Fruit fly (Drosophila melanogaster) whole organism, embryonic: ENCODE measurements around the gene Alg2.
A peak's percentile ranks its signal among the peaks of the same experiment; 100 is the strongest.

Experiments used
- Awh ChIP-seq: fragments of 200-800 bp; sonication (Bioruptor generic); IDR thresholded peaks from 2 replicates; pipeline ENCODE4, ENCODE4 v1.3.6; 2022; ENCODE audit warnings: missing biosample characterization, missing genetic modification characterization
- B-H2 ChIP-seq: fragments of 200-800 bp; sonication (Bioruptor generic); optimal IDR thresholded peaks from 2 replicates; lab custom pipeline; 2018; ENCODE audit warnings: missing biosample characterization, mild to moderate bottlenecking, missing genetic modification characterization
- Blimp-1 ChIP-seq: fragments of 200-800 bp; sonication (Bioruptor generic); optimal IDR thresholded peaks from 3 replicates; lab custom pipeline; 2018; ENCODE audit warnings: missing biosample characterization, missing genetic modification characterization, mild to moderate bottlenecking, moderate library complexity, missing genetic modification reagents
- CG10321 ChIP-seq: fragments of 200-800 bp; sonication (Bioruptor generic); IDR thresholded peaks from 2 replicates; pipeline ENCODE4 v1.3.6; 2022; ENCODE audit warnings: missing biosample characterization, missing genetic modification characterization
- CG10565 ChIP-seq: fragments of 200-800 bp; sonication (Bioruptor generic); optimal IDR thresholded peaks from 3 replicates; lab custom pipeline; 2016; ENCODE audit warnings: missing biosample characterization, mild to moderate bottlenecking, missing genetic modification characterization
- CG11247 ChIP-seq: fragments of 200-800 bp; sonication (Bioruptor generic); IDR thresholded peaks from 2 replicates; pipeline ENCODE4 v1.3.6; 2022; ENCODE audit warnings: missing biosample characterization, missing genetic modification characterization
- CG11696 ChIP-seq: fragments of 200-800 bp; sonication (Bioruptor generic); IDR thresholded peaks from 2 replicates; pipeline ENCODE4 v1.3.6; 2022; ENCODE audit warnings: missing biosample characterization, missing genetic modification characterization
- CG12071 ChIP-seq: fragments of 200-800 bp; sonication (Bioruptor generic); optimal IDR thresholded peaks from 3 replicates; lab custom pipeline; 2018; ENCODE audit warnings: missing biosample characterization, mild to moderate bottlenecking, missing genetic modification characterization
- CG13775 ChIP-seq: fragments of 200-800 bp; sonication (Bioruptor generic); optimal IDR thresholded peaks from 3 replicates; lab custom pipeline; 2017; ENCODE audit warnings: missing biosample characterization, mild to moderate bottlenecking, missing genetic modification characterization
- CG14710 ChIP-seq: fragments of 200-800 bp; sonication (Bioruptor generic); optimal IDR thresholded peaks from 3 replicates; lab custom pipeline; 2019; ENCODE audit warnings: missing biosample characterization, mild to moderate bottlenecking, missing genetic modification characterization, moderate library complexity
- CG17612 ChIP-seq: fragments of 200-800 bp; sonication (Bioruptor generic); IDR thresholded peaks from 2 replicates; pipeline ENCODE4 v1.3.6; 2022; ENCODE audit warnings: missing biosample characterization, missing genetic modification characterization
- CG18764 ChIP-seq: fragments of 200-800 bp; sonication (Bioruptor generic); optimal IDR thresholded peaks from 3 replicates; lab custom pipeline; 2016; ENCODE audit warnings: missing biosample characterization, missing genetic modification characterization
- CG4424 ChIP-seq: fragments of 200-800 bp; sonication (Bioruptor generic); optimal IDR thresholded peaks from 3 replicates; lab custom pipeline; 2016; ENCODE audit warnings: missing biosample characterization, missing genetic modification characterization
- CG4617 ChIP-seq: fragments of 200-800 bp; sonication (Bioruptor generic); optimal IDR thresholded peaks from 3 replicates; lab custom pipeline; 2016; ENCODE audit warnings: missing biosample characterization, missing genetic modification characterization, borderline replicate concordance
- CG7928 ChIP-seq: fragments of 200-800 bp; sonication (Bioruptor generic); optimal IDR thresholded peaks from 2 replicates; lab custom pipeline; 2017; ENCODE audit warnings: missing biosample characterization, mild to moderate bottlenecking, missing genetic modification characterization
- Chrac-16 ChIP-seq: fragments of 200-800 bp; sonication (Bioruptor generic); optimal IDR thresholded peaks from 3 replicates; lab custom pipeline; 2016; ENCODE audit warnings: missing biosample characterization, missing genetic modification characterization
- CoRest ChIP-seq: fragments of 200-800 bp; sonication (Bioruptor generic); optimal IDR thresholded peaks from 3 replicates; lab custom pipeline; 2018; ENCODE audit warnings: missing biosample characterization, mild to moderate bottlenecking, missing genetic modification characterization, moderate library complexity
- CrebB ChIP-seq: fragments of 200-800 bp; sonication (Bioruptor generic); optimal IDR thresholded peaks from 3 replicates; lab custom pipeline; 2018; ENCODE audit warnings: missing biosample characterization, mild to moderate bottlenecking, missing genetic modification characterization
- D19A ChIP-seq: fragments of 200-800 bp; optimal IDR thresholded peaks from 3 replicates; lab custom pipeline; 2019; ENCODE audit warnings: missing biosample characterization, mild to moderate bottlenecking, missing genetic modification characterization, moderate library complexity
- Gug ChIP-seq: fragments of 200-800 bp; sonication (Bioruptor generic); IDR thresholded peaks from 4 replicates; pipeline ENCODE4 v1.3.6; 2022; ENCODE audit warnings: missing biosample characterization, missing genetic modification characterization
- HLH3B ChIP-seq: fragments of 200-800 bp; sonication (Bioruptor generic); IDR thresholded peaks from 2 replicates; pipeline ENCODE4 v1.3.6; 2022; ENCODE audit warnings: missing biosample characterization, missing genetic modification characterization
- Hand ChIP-seq: fragments of 200-800 bp; sonication (Bioruptor generic); optimal IDR thresholded peaks from 2 replicates; lab custom pipeline; 2017; ENCODE audit warnings: mild to moderate bottlenecking, missing biosample characterization, missing genetic modification reagents, missing genetic modification characterization
- HmgZ ChIP-seq: fragments of 200-800 bp; sonication (Bioruptor generic); optimal IDR thresholded peaks from 2 replicates; lab custom pipeline; 2018; ENCODE audit warnings: missing biosample characterization, mild to moderate bottlenecking, missing genetic modification characterization
- Hmr ChIP-seq: fragments of 200-800 bp; sonication (Bioruptor generic); optimal IDR thresholded peaks from 3 replicates; lab custom pipeline; 2017; ENCODE audit warnings: mild to moderate bottlenecking, missing biosample characterization, missing genetic modification reagents, missing genetic modification characterization
- Hr78 ChIP-seq, 2 experiments: fragments of 200-800 bp in 1 of 2; fragments of >200 bp in 1 of 2; sonication (Bioruptor generic) in 1 of 2; optimal IDR thresholded peaks; 2 replicates each; lab custom pipeline; 2017 to 2019; ENCODE audit warnings: missing biosample characterization in 2 of 2, missing genetic modification characterization in 2 of 2, mild to moderate bottlenecking in 1 of 2, moderate library complexity in 1 of 2
- Hsf ChIP-seq: fragments of 200-800 bp; sonication (Bioruptor generic); optimal IDR thresholded peaks from 3 replicates; lab custom pipeline; 2016; ENCODE audit warnings: missing biosample characterization, missing genetic modification characterization
- Kr ChIP-seq: fragments of 200-800 bp; sonication (Bioruptor generic); optimal IDR thresholded peaks from 2 replicates; lab custom pipeline; 2017; ENCODE audit warnings: missing biosample characterization, mild to moderate bottlenecking, missing genetic modification characterization
- Pdp1 ChIP-seq, 2 experiments: fragments of 200-800 bp; sonication (Bioruptor generic); optimal IDR thresholded peaks; 3 replicates each; lab custom pipeline; 2016; ENCODE audit warnings: missing biosample characterization in 2 of 2, missing genetic modification characterization in 2 of 2, mild to moderate bottlenecking in 1 of 2, moderate library complexity in 1 of 2
- Ptx1 ChIP-seq: fragments of 200-800 bp; sonication (Bioruptor generic); IDR thresholded peaks from 2 replicates; pipeline ENCODE4 v1.3.6; 2022; ENCODE audit warnings: missing biosample characterization, missing genetic modification characterization
- Side ChIP-seq: fragments of 200-800 bp; sonication (Bioruptor generic); optimal IDR thresholded peaks from 2 replicates; lab custom pipeline; 2016; ENCODE audit warnings: missing biosample characterization, missing genetic modification characterization
- abd-A ChIP-seq: fragments of 200-800 bp; sonication (Bioruptor generic); optimal IDR thresholded peaks from 3 replicates; lab custom pipeline; 2019; ENCODE audit warnings: missing biosample characterization, mild to moderate bottlenecking, missing genetic modification characterization, moderate library complexity
- ase ChIP-seq: fragments of 200-800 bp; sonication (Bioruptor generic); IDR thresholded peaks from 3 replicates; pipeline ENCODE4 v1.3.6; 2022; ENCODE audit warnings: missing biosample characterization, missing genetic modification characterization
- bowl ChIP-seq: fragments of 200-800 bp; sonication (Bioruptor generic); IDR thresholded peaks from 2 replicates; pipeline ENCODE4 v1.3.6; 2022; ENCODE audit warnings: missing biosample characterization, missing genetic modification characterization
- chinmo ChIP-seq: fragments of 200-800 bp; sonication (Bioruptor generic); IDR thresholded peaks from 4 replicates; pipeline ENCODE4 v1.3.6; 2022; ENCODE audit warnings: missing biosample characterization, missing genetic modification characterization; ENCODE audit not compliant: partially characterized antibody
- dysf ChIP-seq: fragments of 200-800 bp; sonication (Bioruptor generic); IDR thresholded peaks from 3 replicates; pipeline ENCODE4 v1.3.6; 2022; ENCODE audit warnings: missing biosample characterization, missing genetic modification characterization
- emc ChIP-seq: fragments of 200-800 bp; sonication (Bioruptor generic); optimal IDR thresholded peaks from 2 replicates; lab custom pipeline; 2016; ENCODE audit warnings: missing biosample characterization, missing genetic modification characterization
- ems ChIP-seq: fragments of 200-800 bp; sonication (Bioruptor generic); optimal IDR thresholded peaks from 3 replicates; lab custom pipeline; 2016; ENCODE audit warnings: missing biosample characterization, missing genetic modification characterization
- en ChIP-seq: fragments of 200-800 bp; sonication (Bioruptor generic); optimal IDR thresholded peaks from 2 replicates; lab custom pipeline; 2016; ENCODE audit warnings: missing biosample characterization, missing genetic modification characterization
- luna ChIP-seq: fragments of 200-800 bp; sonication (Bioruptor generic); optimal IDR thresholded peaks from 2 replicates; lab custom pipeline; 2016; ENCODE audit warnings: missing biosample characterization, missing genetic modification characterization
- nmo ChIP-seq: fragments of 200-800 bp; sonication (Bioruptor generic); optimal IDR thresholded peaks from 2 replicates; lab custom pipeline; 2018; ENCODE audit warnings: missing biosample characterization, mild to moderate bottlenecking, missing genetic modification characterization, moderate library complexity
- oc ChIP-seq: fragments of 200-800 bp; sonication (Bioruptor generic); optimal IDR thresholded peaks from 2 replicates; lab custom pipeline; 2018; ENCODE audit warnings: missing biosample characterization, mild to moderate bottlenecking, missing genetic modification characterization, moderate library complexity
- p53 ChIP-seq: fragments of 200-800 bp; sonication (Bioruptor generic); optimal IDR thresholded peaks from 2 replicates; lab custom pipeline; 2016; ENCODE audit warnings: missing biosample characterization, missing genetic modification characterization
- pan ChIP-seq, 4 experiments: fragments of >200 bp in 3 of 4; fragments of 200-800 bp in 1 of 4; sonication (Bioruptor generic) in 1 of 4; optimal IDR thresholded peaks in 3 of 4; IDR thresholded peaks in 1 of 4; 2 replicates each; pipeline versions ENCODE4 v1.3.6 to Lab custom; 2017 to 2022; ENCODE audit warnings: missing biosample characterization in 2 of 4, missing genetic modification characterization in 2 of 4, mixed read lengths in 1 of 4
- pfk ChIP-seq: fragments of 200-800 bp; sonication (Bioruptor generic); optimal IDR thresholded peaks from 2 replicates; lab custom pipeline; 2018; ENCODE audit warnings: missing biosample characterization, mild to moderate bottlenecking, missing genetic modification characterization, moderate library complexity
- phol ChIP-seq: fragments of 200-800 bp; sonication (Bioruptor generic); optimal IDR thresholded peaks from 3 replicates; lab custom pipeline; 2018; ENCODE audit warnings: missing biosample characterization, mild to moderate bottlenecking, missing genetic modification characterization, moderate library complexity
- pros ChIP-seq: fragments of 200-800 bp; sonication (Bioruptor generic); optimal IDR thresholded peaks from 3 replicates; lab custom pipeline; 2019; ENCODE audit warnings: missing biosample characterization, mild to moderate bottlenecking, missing genetic modification characterization, moderate library complexity
- usp ChIP-seq: fragments of >200 bp; optimal IDR thresholded peaks from 2 replicates; lab custom pipeline; 2017; ENCODE audit warnings: missing biosample characterization, missing genetic modification characterization
- vvl ChIP-seq: fragments of 200-800 bp; sonication (Bioruptor generic); IDR thresholded peaks from 2 replicates; pipeline ENCODE4 v1.3.6; 2022; ENCODE audit warnings: missing biosample characterization, missing genetic modification characterization

The Alg2 gene

DNA sequence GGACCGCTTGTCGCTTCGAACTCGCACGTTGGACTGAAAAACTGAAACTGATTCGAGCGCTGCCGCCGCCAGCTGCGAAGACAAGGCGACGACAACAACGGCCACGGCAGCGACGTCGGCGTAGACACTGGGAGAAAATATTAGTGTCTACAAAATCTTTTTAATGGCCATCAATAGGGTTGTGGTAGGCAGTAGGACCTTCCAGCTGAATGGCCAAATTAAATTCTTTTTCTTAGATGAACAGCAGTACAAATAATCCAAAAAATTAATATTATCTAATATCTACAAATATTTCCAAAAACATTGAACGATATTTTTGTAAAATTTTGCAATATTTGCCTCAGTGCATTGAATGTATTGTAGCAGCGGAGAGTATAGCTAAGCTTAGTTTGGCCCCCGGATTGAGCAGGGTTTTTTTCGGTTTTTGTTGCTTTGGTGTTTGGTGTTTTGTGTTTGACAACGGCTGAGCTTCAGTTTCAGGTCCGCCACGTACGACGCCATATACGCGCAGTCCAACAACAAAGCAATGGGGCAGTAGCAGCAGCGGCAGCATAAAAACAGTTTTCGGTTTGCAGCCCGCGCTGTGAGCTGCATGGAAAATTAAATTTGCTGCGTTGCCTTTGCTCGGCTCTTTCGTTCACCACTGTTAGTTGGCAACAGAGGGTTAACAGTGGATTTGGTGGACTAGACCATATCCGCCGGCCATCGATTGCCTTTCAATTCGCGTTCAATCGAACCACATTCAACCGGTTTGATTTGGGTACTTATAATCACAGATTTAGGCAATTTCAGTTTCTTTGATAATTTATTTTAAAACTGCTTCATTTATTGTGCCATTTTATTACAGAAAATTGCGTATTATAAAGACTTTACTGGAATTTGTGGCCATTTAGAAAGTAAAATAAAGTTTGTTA lies 36.4 kb upstream of the Alg2 start, which contains the start of gene Cht7 (continued):
- TF ChIP-seq Chrac-16 (GFP tag; lab: Kevin White, UChicago) (peak; percentile 83), dysf (GFP tag; lab: Robert Waterston, UW) (peak; percentile 91), nmo (GFP tag; lab: Kevin White, UChicago) (peak; percentile 92), CG7928 (peak; percentile 55), CG4617 (GFP tag; lab: Kevin White, UChicago) (peak; percentile 62), pros (GFP tag; lab: Kevin White, UChicago) (no peak), B-H2 (peak; percentile 53), Side (GFP tag; lab: Kevin White, UChicago) (peak; percentile 65), luna (GFP tag; lab: Kevin White, UChicago) (no peak), CrebB (tag; lab: Kevin White, UChicago) (peak; percentile 56), CG13775 (peak; percentile 83), Gug (GFP tag; lab: Robert Waterston, UW) (peak; percentile 66; the same call in 3 of the 4 replicates), HmgZ (tag; lab: Kevin White, UChicago) (peak; percentile 91), Hand (peak; percentile 65), ase (peak; percentile 67), Hmr (peak; percentile 90), pan (optimal IDR thresholded peaks at IDR 0.05; lab: Kevin White, UChicago) (no peak), pan (GFP tag; optimal IDR thresholded peaks at IDR 0.05 in 1 of 2, IDR thresholded peaks at IDR 0.05 in 1 of 2) (peak in 1 of 2 experiments; percentile 73), CG18764 (peak; percentile 47), phol (tag; lab: Kevin White, UChicago) (peak; percentile 87), HLH3B (GFP tag; lab: Robert Waterston, UW) (peak; percentile 77), CG10565 (GFP tag; lab: Kevin White, UChicago) (no peak), pfk (GFP tag; lab: Kevin White, UChicago) (no peak), Hsf (peak; percentile 82), CG10321 (GFP tag; lab: Robert Waterston, UW) (0 out of 2 replicates have a peak, but pooled peaks have one; percentile 29), Ptx1 (GFP tag; lab: Robert Waterston, UW) (peak; percentile 90), en (peak; percentile 46), CG12071 (GFP tag; lab: Kevin White, UChicago) (peak; percentile 71), CG11247 (GFP tag; lab: Robert Waterston, UW) (peak; percentile 56), Kr (GFP tag; lab: Kevin White, UChicago) (no peak), ems (GFP tag; lab: Kevin White, UChicago) (peak; percentile 61), CG14710 (tag; lab: Kevin White, UChicago) (peak; percentile 73), emc (peak; percentile 14)

DNA sequence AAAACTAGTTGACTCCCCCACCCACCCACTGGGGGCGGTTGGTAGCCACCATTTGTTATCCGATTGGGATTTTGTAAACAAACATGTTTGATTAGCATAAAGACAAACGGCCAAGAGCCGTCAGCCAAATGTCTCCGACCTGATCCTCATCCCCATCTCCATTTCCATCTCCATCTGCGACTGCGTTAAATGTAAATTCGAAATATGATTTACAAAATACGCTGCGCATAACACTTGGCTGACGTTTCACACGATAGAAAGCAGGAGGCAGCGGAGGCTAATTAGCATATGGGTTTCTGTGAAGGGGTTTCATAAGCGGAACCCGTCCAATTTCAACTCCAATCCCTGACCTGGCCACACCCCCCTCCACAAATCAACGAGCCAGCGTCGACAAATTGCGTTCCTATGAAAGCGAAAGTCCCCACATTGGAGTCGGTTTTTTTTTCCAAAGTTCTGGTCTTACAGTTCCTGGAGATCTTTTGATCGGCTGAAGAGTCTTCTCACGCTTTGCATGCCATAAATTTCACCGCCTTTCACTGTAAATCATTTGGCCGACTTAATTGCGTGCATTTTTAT lies 35.5 kb upstream of the Alg2 start:
- no peak for TF ChIP-seq p53 (GFP tag; lab: Kevin White, UChicago)
- TF ChIP-seq CG4424 (GFP tag; lab: Kevin White, UChicago): no peak
- no peak for TF ChIP-seq CG17612 (GFP tag; lab: Robert Waterston, UW)
- TF ChIP-seq abd-A (tag; lab: Kevin White, UChicago): peak; percentile 69
- 0 out of 4 replicates have a peak, but pooled peaks have one; percentile 42 for TF ChIP-seq chinmo (GFP tag; lab: Robert Waterston, UW)
- TF ChIP-seq oc (tag; lab: Kevin White, UChicago): peak; percentile 61
- no peak for TF ChIP-seq CoRest (tag; lab: Kevin White, UChicago)
- TF ChIP-seq usp: no peak
- no peak for TF ChIP-seq bowl (GFP tag; lab: Robert Waterston, UW)
- TF ChIP-seq Hr78 (GFP tag; optimal IDR thresholded peaks at IDR 0.05; lab: Kevin White, UChicago): peak in 1 of 2 experiments; percentile 41
- peak; percentile 78; the same call in 1 of the 2 replicates for TF ChIP-seq vvl (GFP tag; lab: Robert Waterston, UW)
- TF ChIP-seq Blimp-1 (GFP tag; lab: Kevin White, UChicago): peak; percentile 93
- TF ChIP-seq D19A: no peak
- peak in 1 of 2 experiments; percentile 35 for TF ChIP-seq Pdp1 (GFP tag; optimal IDR thresholded peaks at IDR 0.05; lab: Kevin White, UChicago)
- no peak for TF ChIP-seq CG11696 (GFP tag; lab: Robert Waterston, UW)
- TF ChIP-seq Side (GFP tag; lab: Kevin White, UChicago): no peak
- TF ChIP-seq Awh (GFP tag; lab: Robert Waterston, UW): 0 out of 2 replicates have a peak, but pooled peaks have one; percentile 40
